Fruit fly (Drosophila melanogaster): Measurements from ENCODE around the gene crn.
A peak's percentile ranks its signal among the peaks of the same experiment; 100 is the strongest.

DNA sequence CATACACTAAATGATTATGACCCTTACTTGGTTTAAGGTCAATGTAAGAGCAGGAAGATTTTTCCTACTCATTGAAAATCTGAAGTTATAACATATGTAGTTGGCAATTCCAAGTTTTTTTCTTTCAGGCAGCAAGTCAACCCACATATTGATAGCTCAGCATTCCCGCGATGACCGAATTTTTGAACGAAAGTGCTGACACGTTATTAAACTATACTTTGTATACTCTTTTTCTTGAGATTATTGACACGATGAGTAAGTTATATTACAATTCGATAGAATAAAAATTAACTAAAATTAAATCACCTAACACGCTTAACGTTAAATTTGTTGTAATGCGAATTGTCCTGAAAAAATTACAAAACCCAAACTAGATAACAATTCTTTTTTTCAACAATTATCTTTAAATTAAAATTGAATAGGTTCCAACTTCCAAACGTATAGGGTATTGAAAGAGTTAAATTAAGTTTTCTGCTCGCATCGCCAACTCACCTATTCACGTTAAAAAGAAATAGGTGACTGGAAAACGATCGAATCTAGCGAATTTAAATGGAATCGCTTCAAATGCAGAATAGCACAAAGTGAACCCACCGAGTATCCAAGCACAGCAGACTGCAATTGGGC, 25.6 kb upstream of the crn start, which contains the start of gene Vml:
- TF ChIP-seq CG12071 (GFP tag; optimal IDR thresholded peaks at IDR 0.05) (no peak), sens (GFP tag) (peak; percentile 57), odd (GFP tag; optimal IDR thresholded peaks at IDR 0.05) (no peak), CG18476 (GFP tag; optimal IDR thresholded peaks at IDR 0.05) (no peak), CG15479 (GFP tag; optimal IDR thresholded peaks at IDR 0.05) (no peak)
